Fruit fly (Drosophila melanogaster) whole organism, adult: Measurements from ENCODE around the gene otu.

Experiments used
- CG12768 ChIP-seq: fragments of 200-800 bp; sonication (Bioruptor generic); optimal IDR thresholded peaks from 2 replicates; lab custom pipeline; 2017; ENCODE audit warnings: missing biosample characterization, missing genetic modification characterization, mild to moderate bottlenecking, moderate library complexity, missing genetic modification reagents
- CG7045 ChIP-seq: fragments of 200-800 bp; sonication (Bioruptor generic); optimal IDR thresholded peaks from 2 replicates; lab custom pipeline; 2017; ENCODE audit warnings: missing biosample characterization, mild to moderate bottlenecking, missing genetic modification characterization
- cic ChIP-seq: fragments of 200-800 bp; sonication (Bioruptor generic); optimal IDR thresholded peaks from 2 replicates; lab custom pipeline; 2017; ENCODE audit warnings: missing biosample characterization, mild to moderate bottlenecking, missing genetic modification characterization, moderate library complexity
- cnc ChIP-seq, 2 experiments: fragments of >200 bp; optimal IDR thresholded peaks; 2 replicates each; lab custom pipeline; 2017
- ovo ChIP-seq: fragments of 200-800 bp; sonication (Bioruptor generic); optimal IDR thresholded peaks from 2 replicates; lab custom pipeline; 2016; ENCODE audit warnings: missing biosample characterization, missing genetic modification characterization

- TF ChIP-seq CG12768 (GFP tag; lab: Kevin White, UChicago): no peak
- TF ChIP-seq CG7045: no peak
- no peak for TF ChIP-seq cic (GFP tag; lab: Kevin White, UChicago)
- no peak for TF ChIP-seq cnc (optimal IDR thresholded peaks at IDR 0.05; lab: Kevin White, UChicago)
- TF ChIP-seq ovo (GFP tag; lab: Kevin White, UChicago): no peak
Observed at dm6 chrX:8466729-8467215, 22.6 kb downstream of the otu start.
